Worm (Caenorhabditis elegans): Measurements from ENCODE around the gene Y39E4A.1.

ce11 chrIII:12952615-12953014 is 1.4 kb downstream of the Y39E4A.1 start:
- no peak for TF ChIP-seq mdl-1 (tag; optimal IDR thresholded peaks at IDR 0.05)
- no peak for TF ChIP-seq ama-1 (optimal IDR thresholded peaks at IDR 0.05)
- no peak for TF ChIP-seq aly-2 (tag; optimal IDR thresholded peaks at IDR 0.05)
